Worm (Caenorhabditis elegans) whole organism, L4/young adult: ENCODE measurements around the gene srh-139.

Experiments used
- W03F9.2 ChIP-seq: fragments of 150-350 bp; optimal IDR thresholded peaks from 2 replicates; lab custom pipeline; 2014; ENCODE audit warnings: missing biosample characterization, missing genetic modification characterization
- dao-5 ChIP-seq: sonication (generic microtip); optimal IDR thresholded peaks from 2 replicates; lab custom pipeline; 2016; ENCODE audit warnings: missing genotype, missing genetic modification characterization, moderate library complexity, missing compliant biosample characterization
- him-1 ChIP-seq: sonication (generic microtip); optimal IDR thresholded peaks from 2 replicates; lab custom pipeline; 2016; ENCODE audit warnings: missing genotype, missing genetic modification reagents, missing genetic modification characterization, missing compliant biosample characterization

Gene srh-139

ce11 chrV:16483681-16484080, at the start of gene srh-139:
srh-139 (plus strand) TSS chrV:16483981.
- TF ChIP-seq him-1 (tag; lab: Kevin White, UChicago) (no peak), dao-5 (no peak), W03F9.2 (tag; lab: Kevin White, UChicago) (no peak)

ce11 chrV:16435510-16435909, 48.3 kb upstream of the srh-139 start, which contains the start of the genes F26D2.13 and F26D2.14:
F26D2.13 (minus strand) TSS chrV:16435610.
F26D2.14 (plus strand) TSS chrV:16435855.
- no peak for TF ChIP-seq dao-5
- TF ChIP-seq W03F9.2 (tag; lab: Kevin White, UChicago), result no peak
- TF ChIP-seq him-1 (tag; lab: Kevin White, UChicago), result no peak

ce11 chrV:16437546-16437945, 46.2 kb upstream of the srh-139 start, which contains the start of gene F26D2.15:
F26D2.15 (plus strand) TSS chrV:16437846.
- TF ChIP-seq him-1 (tag; lab: Kevin White, UChicago) (no peak), dao-5 (no peak), W03F9.2 (tag; lab: Kevin White, UChicago) (no peak)

ce11 chrV:16443626-16444025, 40.2 kb upstream of the srh-139 start, which contains the start of gene srh-141:
srh-141 (plus strand) TSS chrV:16443926.
- no peak for TF ChIP-seq him-1 (tag; lab: Kevin White, UChicago)
- no peak for TF ChIP-seq W03F9.2 (tag; lab: Kevin White, UChicago)
- no peak for TF ChIP-seq dao-5

- TF ChIP-seq dao-5 (no peak), him-1 (tag; lab: Kevin White, UChicago) (no peak), W03F9.2 (tag; lab: Kevin White, UChicago) (no peak)
Measured at ce11 chrV:16445676-16446075, 38.1 kb upstream of the srh-139 start, which contains the start of gene T08G3.6. T08G3.6 (plus strand) TSS chrV:16445976.

- no peak for TF ChIP-seq W03F9.2 (tag; lab: Kevin White, UChicago)
- TF ChIP-seq him-1 (tag; lab: Kevin White, UChicago), result no peak
- TF ChIP-seq dao-5, result no peak
Measured at ce11 chrV:16446191-16446590, 37.6 kb upstream of the srh-139 start.

- TF ChIP-seq dao-5 (no peak), him-1 (tag; lab: Kevin White, UChicago) (no peak), W03F9.2 (tag; lab: Kevin White, UChicago) (no peak)
Measured at ce11 chrV:16447735-16448134, 36.0 kb upstream of the srh-139 start, which contains the start of gene T08G3.13. T08G3.13 (plus strand) TSS chrV:16448035.

ce11 chrV:16455065-16455464, 28.7 kb upstream of the srh-139 start, which contains the start of gene str-14:
str-14 (minus strand) TSS chrV:16455165.
- TF ChIP-seq dao-5, result no peak
- no peak for TF ChIP-seq W03F9.2 (tag; lab: Kevin White, UChicago)
- no peak for TF ChIP-seq him-1 (tag; lab: Kevin White, UChicago)

- no peak for TF ChIP-seq W03F9.2 (tag; lab: Kevin White, UChicago)
- TF ChIP-seq dao-5, result no peak
- no peak for TF ChIP-seq him-1 (tag; lab: Kevin White, UChicago)
Measured at ce11 chrV:16458714-16459113, 25.1 kb upstream of the srh-139 start, which contains the start of gene str-15. str-15 (minus strand) TSS chrV:16458814.

- TF ChIP-seq W03F9.2 (tag; lab: Kevin White, UChicago) (no peak), dao-5 (no peak), him-1 (tag; lab: Kevin White, UChicago) (no peak)
Measured at ce11 chrV:16459377-16459776, 24.4 kb upstream of the srh-139 start.

- TF ChIP-seq W03F9.2 (tag; lab: Kevin White, UChicago), result no peak
- no peak for TF ChIP-seq dao-5
- TF ChIP-seq him-1 (tag; lab: Kevin White, UChicago), result no peak
Measured at ce11 chrV:16460866-16461265, 22.9 kb upstream of the srh-139 start, which contains the start of gene srh-142. srh-142 (minus strand) TSS chrV:16460966.

- TF ChIP-seq dao-5 (no peak), him-1 (tag; lab: Kevin White, UChicago) (no peak), W03F9.2 (tag; lab: Kevin White, UChicago) (no peak)
Measured at ce11 chrV:16467840-16468239, 15.9 kb upstream of the srh-139 start, which contains the start of gene sru-44. sru-44 (minus strand) TSS chrV:16467940.

- no peak for TF ChIP-seq dao-5
- TF ChIP-seq him-1 (tag; lab: Kevin White, UChicago), result no peak
- no peak for TF ChIP-seq W03F9.2 (tag; lab: Kevin White, UChicago)
Measured at ce11 chrV:16470916-16471315, 12.9 kb upstream of the srh-139 start, which contains the start of gene srh-138. srh-138 (minus strand) TSS chrV:16471016.

ce11 chrV:16471995-16472563, 11.7 kb upstream of the srh-139 start, which contains the start of gene srw-35:
srw-35 (plus strand) TSS chrV:16472513.
- TF ChIP-seq dao-5, result no peak
- TF ChIP-seq W03F9.2 (tag; lab: Kevin White, UChicago), result no peak
- no peak for TF ChIP-seq him-1 (tag; lab: Kevin White, UChicago)
